2 fruit fly cellular contexts compared by ENCODE assay signal in the genomic region with DNA sequence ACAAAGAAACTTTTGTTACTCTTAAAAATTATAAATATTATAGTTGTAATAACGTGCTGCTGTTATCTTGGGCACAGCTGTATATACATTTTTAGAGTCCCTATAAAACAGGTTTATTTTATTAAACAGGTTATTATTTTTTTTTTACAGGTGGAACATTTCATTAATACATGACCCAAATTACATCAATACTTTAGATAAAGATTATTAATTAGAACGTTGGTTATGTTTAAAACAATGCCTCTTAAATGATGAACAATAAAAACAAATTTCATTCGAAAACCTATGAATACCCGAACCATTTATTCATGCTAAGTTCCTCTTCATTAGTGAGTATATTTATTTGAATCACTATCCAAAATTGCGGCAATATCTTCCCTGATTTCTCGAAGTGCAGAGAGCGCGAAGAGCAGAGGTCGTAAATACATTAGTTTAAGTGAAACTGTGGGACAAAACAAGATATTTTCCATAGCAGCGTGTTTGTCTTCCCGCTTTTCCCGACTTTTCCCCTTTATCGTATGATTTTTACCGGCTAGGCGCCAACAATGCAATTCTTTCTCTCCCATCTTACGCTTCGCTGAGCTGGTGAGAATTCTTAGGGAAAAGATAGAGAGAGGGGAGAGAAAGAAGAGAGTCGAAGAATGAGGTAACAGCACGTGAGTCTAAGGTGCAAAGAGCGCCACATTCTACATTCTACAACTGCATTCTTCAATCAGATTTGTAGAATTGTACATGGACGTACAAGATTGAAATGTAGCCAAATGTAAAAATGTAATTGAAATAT.
TF ChIP-seq lines count a peak whose summit lies in the region.

No protein-coding gene starts in this region.

TF ChIP-seq in whole organism, embryonic, 481 proteins besides CTCF, POLR2A, EP300 and RAD21 (continued from another document and continues in another):
- TF ChIP-seq CG2889 (GFP tag; IDR thresholded peaks at IDR 0.05; lab: Robert Waterston, UW) (peak; percentile 45; the same call in 1 of the 3 replicates), Fer2 (tag; optimal IDR thresholded peaks at IDR 0.05; lab: Kevin White, UChicago) (no peak), tna (GFP tag; IDR thresholded peaks at IDR 0.05; lab: Robert Waterston, UW; ENCODE audit: partially characterized antibody) (no peak), Abd-B (GFP tag; optimal IDR thresholded peaks at IDR 0.05; lab: Kevin White, UChicago) (peak; percentile 42), CG7839 (tag; optimal IDR thresholded peaks at IDR 0.05; lab: Kevin White, UChicago) (peak; percentile 37), CG8944 (GFP tag; optimal IDR thresholded peaks at IDR 0.05; lab: Kevin White, UChicago) (peak; percentile 36), CG10366 (GFP tag; IDR thresholded peaks at IDR 0.05; lab: Robert Waterston, UW) (peak; percentile 59), H2.0 (GFP tag; IDR thresholded peaks at IDR 0.05; lab: Robert Waterston, UW) (peak; percentile 56), CG9817 (tag; optimal IDR thresholded peaks at IDR 0.05; lab: Kevin White, UChicago) (peak; percentile 13), mirr (GFP tag; optimal IDR thresholded peaks at IDR 0.05; lab: Kevin White, UChicago) (no peak), CG12744 (GFP tag; optimal IDR thresholded peaks at IDR 0.05; lab: Kevin White, UChicago) (no peak), Atf-2 (GFP tag; optimal IDR thresholded peaks at IDR 0.05; lab: Kevin White, UChicago) (no peak), Dbx (GFP tag; IDR thresholded peaks at IDR 0.05; lab: Robert Waterston, UW) (peak; percentile 61; the same call in 1 of the 3 replicates), CG8290 (GFP tag; optimal IDR thresholded peaks at IDR 0.05; lab: Kevin White, UChicago) (no peak), CG8290 (tag; optimal IDR thresholded peaks at IDR 0.05; lab: Kevin White, UChicago) (peak in 1 of 2 experiments; percentile 51), seq (GFP tag; IDR thresholded peaks at IDR 0.05; lab: Robert Waterston, UW) (peak; percentile 39; the same call in 1 of the 2 replicates), yki (optimal IDR thresholded peaks at IDR 0.05; lab: Kevin White, UChicago) (peak; percentile 44), Ada2b (GFP tag; IDR thresholded peaks at IDR 0.05; lab: Robert Waterston, UW) (no peak; the same call in 1 of the 2 replicates), CG11085 (GFP tag; IDR thresholded peaks at IDR 0.05; lab: Robert Waterston, UW) (peak; percentile 55), Dek (tag; optimal IDR thresholded peaks at IDR 0.05; lab: Kevin White, UChicago) (no peak), CG5953 (GFP tag; IDR thresholded peaks at IDR 0.05; lab: Robert Waterston, UW) (peak; percentile 47; the same call in 1 of the 2 replicates), CG13775 (GFP tag; optimal IDR thresholded peaks at IDR 0.05; lab: Kevin White, UChicago) (peak; percentile 64), CG14710 (tag; optimal IDR thresholded peaks at IDR 0.05; lab: Kevin White, UChicago) (peak; percentile 32), Drgx (GFP tag; IDR thresholded peaks at IDR 0.05; lab: Robert Waterston, UW) (peak; percentile 46), chn (GFP tag; optimal IDR thresholded peaks at IDR 0.05; lab: Kevin White, UChicago) (no peak), gem (tag; optimal IDR thresholded peaks at IDR 0.05; lab: Kevin White, UChicago) (peak; percentile 57), Trl (optimal IDR thresholded peaks at IDR 0.05; lab: Kevin White, UChicago) (peak; percentile 73 to 82), Trl (GFP tag; optimal IDR thresholded peaks at IDR 0.05; lab: Kevin White, UChicago) (peak; percentile 4), NK7.1 (GFP tag; optimal IDR thresholded peaks at IDR 0.05; lab: Kevin White, UChicago) (no peak), Hsf (GFP tag; optimal IDR thresholded peaks at IDR 0.05; lab: Kevin White, UChicago) (peak; percentile 15), CG10543 (GFP tag; optimal IDR thresholded peaks at IDR 0.05; lab: Kevin White, UChicago) (peak; percentile 7), CG2199 (GFP tag; IDR thresholded peaks at IDR 0.05; lab: Robert Waterston, UW) (peak; percentile 47; the same call in 1 of the 3 replicates), CG1832 (GFP tag; optimal IDR thresholded peaks at IDR 0.05; lab: Kevin White, UChicago) (no peak), ara (GFP tag; IDR thresholded peaks at IDR 0.05; lab: Robert Waterston, UW) (peak; percentile 67), CG12391 (tag; optimal IDR thresholded peaks at IDR 0.05; lab: Kevin White, UChicago) (peak; percentile 20), zfh1 (GFP tag; IDR thresholded peaks at IDR 0.05; lab: Robert Waterston, UW) (peak; percentile 44; the same call in 2 of the 3 replicates), CG32772 (GFP tag; IDR thresholded peaks at IDR 0.05; lab: Robert Waterston, UW) (peak; percentile 39; the same call in 1 of the 2 replicates), CG15601 (tag; optimal IDR thresholded peaks at IDR 0.05; lab: Kevin White, UChicago) (peak; percentile 99), Camta (GFP tag; optimal IDR thresholded peaks at IDR 0.05; lab: Kevin White, UChicago) (peak; percentile 9), CG10979 (tag; optimal IDR thresholded peaks at IDR 0.05; lab: Kevin White, UChicago) (no peak), CG43689 (GFP tag; IDR thresholded peaks at IDR 0.05; lab: Robert Waterston, UW) (no peak), wdn (GFP tag; IDR thresholded peaks at IDR 0.05; lab: Robert Waterston, UW) (peak; percentile 46; the same call in 1 of the 2 replicates), Usf (GFP tag; optimal IDR thresholded peaks at IDR 0.05; lab: Kevin White, UChicago) (peak; percentile 13), sr (GFP tag; IDR thresholded peaks at IDR 0.05; lab: Robert Waterston, UW) (no peak; the same call in 2 of the 3 replicates), CG12659 (GFP tag; optimal IDR thresholded peaks at IDR 0.05; lab: Kevin White, UChicago) (peak; percentile 27), prd (optimal IDR thresholded peaks at IDR 0.05; lab: Kevin White, UChicago) (no peak), prd (GFP tag; IDR thresholded peaks at IDR 0.05; lab: Robert Waterston, UW) (peak; percentile 53; the same call in 2 of the 3 replicates), H15 (GFP tag; IDR thresholded peaks at IDR 0.05; lab: Robert Waterston, UW) (peak; percentile 53; the same call in 2 of the 3 replicates), ken (GFP tag; IDR thresholded peaks at IDR 0.05; lab: Robert Waterston, UW) (peak; percentile 59; the same call in 1 of the 3 replicates), Gug (GFP tag; IDR thresholded peaks at IDR 0.05; lab: Robert Waterston, UW) (peak; percentile 69; the same call in 3 of the 4 replicates), CG1603 (tag; optimal IDR thresholded peaks at IDR 0.05; lab: Kevin White, UChicago) (peak; percentile 47), lab (GFP tag; optimal IDR thresholded peaks at IDR 0.05; lab: Kevin White, UChicago) (peak; percentile 19), CG30431 (GFP tag; optimal IDR thresholded peaks at IDR 0.05; lab: Kevin White, UChicago) (peak; percentile 40), CG30403 (GFP tag; optimal IDR thresholded peaks at IDR 0.05; lab: Kevin White, UChicago) (peak; percentile 69), knrl (GFP tag; IDR thresholded peaks at IDR 0.05; lab: Robert Waterston, UW; ENCODE audit: partially characterized antibody) (no peak), CG13424 (tag; optimal IDR thresholded peaks at IDR 0.05; lab: Kevin White, UChicago) (peak; percentile 18), Bgb (GFP tag; IDR thresholded peaks at IDR 0.05; lab: Robert Waterston, UW; ENCODE audit: partially characterized antibody) (peak; percentile 34; the same call in 1 of the 2 replicates), CG10274 (GFP tag; optimal IDR thresholded peaks at IDR 0.05; lab: Kevin White, UChicago) (no peak)

TF ChIP-seq in whole organism, prepupa, 60 proteins besides CTCF, POLR2A, EP300 and RAD21 (continued from another document):
- peak; percentile 61 for TF ChIP-seq CG6276 (GFP tag; optimal IDR thresholded peaks at IDR 0.05; lab: Kevin White, UChicago)
- TF ChIP-seq Hr4 (GFP tag; optimal IDR thresholded peaks at IDR 0.05; lab: Kevin White, UChicago), result peak; percentile 50
- peak; percentile 39 for TF ChIP-seq topi (GFP tag; optimal IDR thresholded peaks at IDR 0.05; lab: Kevin White, UChicago)
- TF ChIP-seq dac (GFP tag; optimal IDR thresholded peaks at IDR 0.05; lab: Kevin White, UChicago), result peak; percentile 27
- TF ChIP-seq svp (GFP tag; lab: Kevin White, UChicago), result peak; percentile 79
- TF ChIP-seq Blimp-1 (GFP tag; optimal IDR thresholded peaks at IDR 0.05; lab: Kevin White, UChicago), result no peak
- TF ChIP-seq CG11762 (GFP tag; optimal IDR thresholded peaks at IDR 0.05; lab: Kevin White, UChicago; ENCODE audit: insufficient read depth), result peak; percentile 7
- peak; percentile 53; the same call in 2 of the 3 replicates for TF ChIP-seq CG8119 (GFP tag; IDR thresholded peaks at IDR 0.05; lab: Robert Waterston, UW)
- TF ChIP-seq fd59A (GFP tag; optimal IDR thresholded peaks at IDR 0.05; lab: Kevin White, UChicago), result no peak
- TF ChIP-seq CG34406 (GFP tag; optimal IDR thresholded peaks at IDR 0.05; lab: Kevin White, UChicago), result peak; percentile 14
- TF ChIP-seq Ets96B (tag; optimal IDR thresholded peaks at IDR 0.05; lab: Kevin White, UChicago), result no peak
